Worm (Caenorhabditis elegans) whole organism, midembryonic: ENCODE results near the gene fbxa-13.

Experiments
- flt-1 ChIP-seq: fragments of 200-800 bp; sonication (Bioruptor generic); IDR thresholded peaks from 2 replicates; pipeline ENCODE4 v1.3.6; 2022; ENCODE audit warnings: missing genetic modification characterization, missing compliant biosample characterization
- klf-2 ChIP-seq: fragments of 200-800 bp; sonication (Bioruptor generic); conservative IDR thresholded peaks from 2 replicates; pipeline ENCODE4 v1.3.6; 2022; ENCODE audit warnings: missing genetic modification reagents, missing genetic modification characterization, missing compliant biosample characterization
- ref-1 ChIP-seq: fragments of 200-800 bp; sonication (Bioruptor generic); conservative IDR thresholded peaks from 2 replicates; pipeline ENCODE4 v1.3.6; 2022; ENCODE audit warnings: missing genetic modification reagents, missing genetic modification characterization, missing compliant biosample characterization
- tab-1 ChIP-seq: fragments of 200-800 bp; sonication (Bioruptor generic); IDR thresholded peaks from 2 replicates; pipeline ENCODE4 v1.3.6; 2022; ENCODE audit warnings: missing genetic modification characterization, missing compliant biosample characterization

DNA sequence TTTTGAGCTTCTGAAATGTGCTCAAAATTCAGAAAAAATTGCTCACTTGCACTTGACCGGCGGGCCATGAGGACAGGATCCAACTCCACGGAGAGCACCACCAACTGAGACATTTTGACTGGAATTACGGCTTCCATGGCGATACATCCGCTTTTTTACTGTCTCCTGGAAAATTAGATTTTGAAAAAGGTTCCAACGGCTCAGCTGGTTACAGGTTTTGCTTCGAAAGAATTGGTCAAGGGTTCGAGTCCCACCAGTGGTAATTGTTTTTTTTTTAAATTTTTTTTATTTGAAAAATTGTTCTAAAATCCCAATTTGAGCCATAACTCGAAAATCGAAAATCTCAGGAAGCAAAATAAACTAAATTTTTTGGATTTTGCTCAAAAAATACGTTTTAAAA lies 43.3 kb downstream of the fbxa-13 start:
- no peak for TF ChIP-seq klf-2 (GFP tag; lab: Robert Waterston, UW)
- no peak for TF ChIP-seq flt-1 (GFP tag; lab: Robert Waterston, UW)
- TF ChIP-seq ref-1 (GFP tag; lab: Robert Waterston, UW) = no peak
- no peak for TF ChIP-seq tab-1 (GFP tag; lab: Robert Waterston, UW)
